Fruit fly (Drosophila melanogaster): ENCODE data around the gene CG3748.

The CG3748 gene

dm6 chr2L:9388013-9388605, 45.5 kb downstream of the CG3748 start:
- TF ChIP-seq CG4318 (GFP tag; optimal IDR thresholded peaks at IDR 0.05) (peak; percentile 65), Eip93F (GFP tag; optimal IDR thresholded peaks at IDR 0.05) (peak; percentile 49), CG1621 (tag; optimal IDR thresholded peaks at IDR 0.05) (peak; percentile 95), Ets96B (tag; optimal IDR thresholded peaks at IDR 0.05) (peak; percentile 96), Sox15 (GFP tag; optimal IDR thresholded peaks at IDR 0.05) (peak; percentile 92), CG34406 (GFP tag; optimal IDR thresholded peaks at IDR 0.05) (peak; percentile 88), Smox (GFP tag; optimal IDR thresholded peaks at IDR 0.05) (peak; percentile 90), CG6276 (GFP tag; optimal IDR thresholded peaks at IDR 0.05) (peak; percentile 67), Hr4 (GFP tag; optimal IDR thresholded peaks at IDR 0.05) (peak; percentile 87), CG3919 (GFP tag; optimal IDR thresholded peaks at IDR 0.05) (peak; percentile 96), fd59A (GFP tag; optimal IDR thresholded peaks at IDR 0.05) (peak; percentile 89), dac (GFP tag; optimal IDR thresholded peaks at IDR 0.05) (peak; percentile 64), CG31627 (GFP tag; optimal IDR thresholded peaks at IDR 0.05) (peak; percentile 94), CG8319 (GFP tag; optimal IDR thresholded peaks at IDR 0.05) (peak; percentile 78), salr (GFP tag; optimal IDR thresholded peaks at IDR 0.05) (peak; percentile 83 to 93), Hr39 (GFP tag; optimal IDR thresholded peaks at IDR 0.05) (peak; percentile 96), esn (GFP tag; optimal IDR thresholded peaks at IDR 0.05) (peak; percentile 94), Lpt (GFP tag; optimal IDR thresholded peaks at IDR 0.05) (peak; percentile 88), CG7368 (GFP tag; optimal IDR thresholded peaks at IDR 0.05) (peak; percentile 96), Ets21C (GFP tag; optimal IDR thresholded peaks at IDR 0.05) (peak; percentile 88), topi (GFP tag; optimal IDR thresholded peaks at IDR 0.05) (peak; percentile 94), OdsH (GFP tag; optimal IDR thresholded peaks at IDR 0.05) (peak; percentile 94), net (GFP tag; optimal IDR thresholded peaks at IDR 0.05) (peak; percentile 93), CG11294 (GFP tag; IDR thresholded peaks at IDR 0.05) (peak; percentile 75), CG3032 (tag; optimal IDR thresholded peaks at IDR 0.05) (peak; percentile 90), CG6163 (GFP tag; IDR thresholded peaks at IDR 0.05) (peak; percentile 94), Gug (GFP tag; IDR thresholded peaks at IDR 0.05) (peak; percentile 88), CG32006 (GFP tag; optimal IDR thresholded peaks at IDR 0.05) (peak; percentile 86), CG6792 (GFP tag; optimal IDR thresholded peaks at IDR 0.05) (peak; percentile 92), CG6808 (GFP tag; optimal IDR thresholded peaks at IDR 0.05) (peak; percentile 86), Sox102F (GFP tag; optimal IDR thresholded peaks at IDR 0.05) (peak; percentile 91), lz (GFP tag; optimal IDR thresholded peaks at IDR 0.05) (peak; percentile 95), CG16779 (tag; optimal IDR thresholded peaks at IDR 0.05) (peak; percentile 91), eg (GFP tag; IDR thresholded peaks at IDR 0.05) (peak; percentile 89), cyc (GFP tag; optimal IDR thresholded peaks at IDR 0.05) (peak; percentile 95), ss (GFP tag; optimal IDR thresholded peaks at IDR 0.05) (peak; percentile 86 to 92), CG9139 (GFP tag; optimal IDR thresholded peaks at IDR 0.05) (peak; percentile 81), CG8632 (GFP tag; optimal IDR thresholded peaks at IDR 0.05) (peak; percentile 87), Sox14 (GFP tag; optimal IDR thresholded peaks at IDR 0.05) (peak; percentile 97), CG11902 (GFP tag; optimal IDR thresholded peaks at IDR 0.05) (peak; percentile 94), Met (GFP tag; optimal IDR thresholded peaks at IDR 0.05) (peak; percentile 98), Eip75B (GFP tag; optimal IDR thresholded peaks at IDR 0.05) (peak; percentile 97), spab (GFP tag; optimal IDR thresholded peaks at IDR 0.05) (peak; percentile 91), fd85E (GFP tag; optimal IDR thresholded peaks at IDR 0.05) (peak; percentile 86), Hr38 (GFP tag; optimal IDR thresholded peaks at IDR 0.05) (no peak), dsx (GFP tag; optimal IDR thresholded peaks at IDR 0.05; ENCODE audit: poor library complexity, severe bottlenecking) (peak; percentile 91), CG10669 (GFP tag; optimal IDR thresholded peaks at IDR 0.05) (peak; percentile 95), fkh (GFP tag; optimal IDR thresholded peaks at IDR 0.05) (peak; percentile 89), achi (GFP tag; optimal IDR thresholded peaks at IDR 0.05) (peak; percentile 91), vri (GFP tag; optimal IDR thresholded peaks at IDR 0.05) (peak; percentile 98), Blimp-1 (GFP tag; optimal IDR thresholded peaks at IDR 0.05) (peak; percentile 75)
